Fruit fly (Drosophila melanogaster) whole organism, embryonic: ENCODE data around the gene CG13252.

Experiments
- Awh ChIP-seq: fragments of 200-800 bp; sonication (Bioruptor generic); IDR thresholded peaks from 2 replicates; pipeline ENCODE4, ENCODE4 v1.3.6; 2022; ENCODE audit warnings: missing biosample characterization, missing genetic modification characterization
- CG10209 ChIP-seq: fragments of 200-800 bp; sonication (Bioruptor generic); optimal IDR thresholded peaks from 3 replicates; lab custom pipeline; 2017; ENCODE audit warnings: missing biosample characterization, mild to moderate bottlenecking, missing genetic modification characterization, missing genetic modification reagents
- CG10959 ChIP-seq: fragments of 200-800 bp; sonication (Bioruptor generic); IDR thresholded peaks from 2 replicates; pipeline ENCODE4 v1.3.6; 2022; ENCODE audit warnings: missing biosample characterization, missing genetic modification characterization
- CG12299 ChIP-seq: fragments of 200-800 bp; sonication (Bioruptor generic); optimal IDR thresholded peaks from 2 replicates; lab custom pipeline; 2018; ENCODE audit warnings: missing biosample characterization, mild to moderate bottlenecking, missing genetic modification characterization
- CG1233 ChIP-seq: fragments of 200-800 bp; sonication (Bioruptor generic); optimal IDR thresholded peaks from 4 replicates; lab custom pipeline; 2018; ENCODE audit warnings: missing biosample characterization, mild to moderate bottlenecking, missing genetic modification characterization
- CG12659 ChIP-seq: fragments of 200-800 bp; sonication (Bioruptor generic); optimal IDR thresholded peaks from 3 replicates; lab custom pipeline; 2017; ENCODE audit warnings: mild to moderate bottlenecking, missing biosample characterization, missing genetic modification reagents, missing genetic modification characterization
- CG14710 ChIP-seq: fragments of 200-800 bp; sonication (Bioruptor generic); optimal IDR thresholded peaks from 3 replicates; lab custom pipeline; 2019; ENCODE audit warnings: missing biosample characterization, mild to moderate bottlenecking, missing genetic modification characterization, moderate library complexity
- CG15011 ChIP-seq: fragments of 200-800 bp; sonication (Bioruptor generic); optimal IDR thresholded peaks from 3 replicates; lab custom pipeline; 2018; ENCODE audit warnings: missing biosample characterization, mild to moderate bottlenecking, missing genetic modification characterization
- CG17361 ChIP-seq: fragments of 200-800 bp; sonication (Bioruptor generic); IDR thresholded peaks from 3 replicates; pipeline ENCODE4 v1.3.6; 2022; ENCODE audit warnings: missing biosample characterization, missing genetic modification characterization
- CG1792 ChIP-seq: fragments of 200-800 bp; sonication (Bioruptor generic); optimal IDR thresholded peaks from 2 replicates; lab custom pipeline; 2016; ENCODE audit warnings: missing biosample characterization, missing genetic modification characterization
- CG3065 ChIP-seq: fragments of 200-800 bp; sonication (Bioruptor generic); optimal IDR thresholded peaks from 2 replicates; lab custom pipeline; 2016; ENCODE audit warnings: missing biosample characterization, missing genetic modification characterization
- CG3163 ChIP-seq: fragments of 200-800 bp; sonication (Bioruptor generic); optimal IDR thresholded peaks from 3 replicates; lab custom pipeline; 2016; ENCODE audit warnings: missing biosample characterization, missing genetic modification characterization
- CG33557 ChIP-seq: fragments of 200-800 bp; sonication (Bioruptor generic); optimal IDR thresholded peaks from 2 replicates; lab custom pipeline; 2019; ENCODE audit warnings: missing biosample characterization, mild to moderate bottlenecking, missing genetic modification characterization, moderate library complexity
- CG5180 ChIP-seq: fragments of 200-800 bp; sonication (Bioruptor generic); optimal IDR thresholded peaks from 3 replicates; lab custom pipeline; 2017; ENCODE audit warnings: missing biosample characterization, missing genetic modification characterization, mild to moderate bottlenecking, moderate library complexity, missing genetic modification reagents
- CG6654 ChIP-seq: fragments of 200-800 bp; sonication (Bioruptor generic); optimal IDR thresholded peaks from 2 replicates; lab custom pipeline; 2017; ENCODE audit warnings: missing biosample characterization, mild to moderate bottlenecking, missing genetic modification characterization
- CG7963 ChIP-seq: fragments of 200-800 bp; sonication (Bioruptor generic); IDR thresholded peaks from 3 replicates; pipeline ENCODE4 v1.3.6; 2022; ENCODE audit warnings: missing biosample characterization, missing genetic modification characterization; ENCODE audit not compliant: partially characterized antibody
- CG8290 ChIP-seq, 3 experiments: fragments of 200-800 bp; sonication (Bioruptor generic); optimal IDR thresholded peaks; 2 replicates each; lab custom pipeline; 2016 to 2019; ENCODE audit warnings: missing biosample characterization in 3 of 3, missing genetic modification characterization in 3 of 3, mild to moderate bottlenecking in 2 of 3, moderate library complexity in 1 of 3
- CG9215 ChIP-seq: fragments of 200-800 bp; sonication (Bioruptor generic); IDR thresholded peaks from 2 replicates; pipeline ENCODE4 v1.3.6; 2022; ENCODE audit warnings: missing biosample characterization, missing genetic modification characterization
- CG9817 ChIP-seq: fragments of 200-800 bp; sonication (Bioruptor generic); optimal IDR thresholded peaks from 2 replicates; lab custom pipeline; 2018; ENCODE audit warnings: missing biosample characterization, mild to moderate bottlenecking, missing genetic modification characterization, moderate library complexity
- Camta ChIP-seq: fragments of 200-800 bp; sonication (Bioruptor generic); optimal IDR thresholded peaks from 2 replicates; lab custom pipeline; 2016; ENCODE audit warnings: missing biosample characterization, missing genetic modification characterization
- Chrac-16 ChIP-seq: fragments of 200-800 bp; sonication (Bioruptor generic); optimal IDR thresholded peaks from 3 replicates; lab custom pipeline; 2016; ENCODE audit warnings: missing biosample characterization, missing genetic modification characterization
- D19B ChIP-seq: fragments of 200-800 bp; sonication (Bioruptor generic); optimal IDR thresholded peaks from 2 replicates; lab custom pipeline; 2017; ENCODE audit warnings: missing biosample characterization, mild to moderate bottlenecking, missing genetic modification characterization
- Dip3 ChIP-seq: fragments of 200-800 bp; sonication (Bioruptor generic); optimal IDR thresholded peaks from 3 replicates; lab custom pipeline; 2016; ENCODE audit warnings: missing biosample characterization, missing genetic modification characterization
- Doc3 ChIP-seq: fragments of 200-800 bp; sonication (Bioruptor generic); IDR thresholded peaks from 3 replicates; pipeline ENCODE4 v1.3.6; 2022; ENCODE audit warnings: missing biosample characterization, missing genetic modification characterization; ENCODE audit not compliant: partially characterized antibody
- Eip74EF ChIP-seq, 2 experiments: fragments of 200-800 bp in 1 of 2; fragments of >200 bp in 1 of 2; sonication (Bioruptor generic) in 1 of 2; optimal IDR thresholded peaks; 2 replicates each; lab custom pipeline; 2017 to 2019; ENCODE audit warnings: missing biosample characterization in 2 of 2, missing genetic modification characterization in 2 of 2, mild to moderate bottlenecking in 1 of 2, moderate library complexity in 1 of 2
- Ets65A ChIP-seq: fragments of 200-800 bp; sonication (Bioruptor generic); peaks from one replicate; lab custom pipeline; 2016; ENCODE audit warnings: missing biosample characterization, missing genetic modification characterization
- Lpt ChIP-seq: fragments of >200 bp; optimal IDR thresholded peaks from 2 replicates; lab custom pipeline; 2018; ENCODE audit warnings: missing biosample characterization, missing genetic modification characterization
- NC2β ChIP-seq: fragments of 200-800 bp; sonication (Bioruptor generic); optimal IDR thresholded peaks from 2 replicates; lab custom pipeline; 2016; ENCODE audit warnings: missing biosample characterization, missing genetic modification characterization
- Nf-YC ChIP-seq: fragments of 200-800 bp; optimal IDR thresholded peaks from 3 replicates; lab custom pipeline; 2019; ENCODE audit warnings: missing biosample characterization, mild to moderate bottlenecking, missing genetic modification characterization, moderate library complexity
- Sin3A ChIP-seq: fragments of >200 bp; optimal IDR thresholded peaks from 2 replicates; lab custom pipeline; 2018
- Sry-β ChIP-seq: fragments of 200-800 bp; sonication (Bioruptor generic); optimal IDR thresholded peaks from 2 replicates; lab custom pipeline; 2018; ENCODE audit warnings: missing biosample characterization, mild to moderate bottlenecking, missing genetic modification characterization, moderate library complexity
- Tbp ChIP-seq: fragments of >200 bp; optimal IDR thresholded peaks from 2 replicates; lab custom pipeline; 2018; ENCODE audit warnings: missing biosample characterization, missing genetic modification characterization
- aop ChIP-seq: fragments of 200-800 bp; sonication (Bioruptor generic); IDR thresholded peaks from 2 replicates; pipeline ENCODE4 v1.3.6; 2022; ENCODE audit warnings: missing biosample characterization, missing genetic modification characterization
- ap ChIP-seq: fragments of 200-800 bp; sonication (Bioruptor generic); IDR thresholded peaks from 2 replicates; pipeline ENCODE4 v1.3.6; 2022; ENCODE audit warnings: missing biosample characterization, missing genetic modification characterization
- ase ChIP-seq: fragments of 200-800 bp; sonication (Bioruptor generic); IDR thresholded peaks from 3 replicates; pipeline ENCODE4 v1.3.6; 2022; ENCODE audit warnings: missing biosample characterization, missing genetic modification characterization
- ash1 ChIP-seq: fragments of 200-800 bp; sonication (Bioruptor generic); optimal IDR thresholded peaks from 2 replicates; lab custom pipeline; 2018; ENCODE audit warnings: missing biosample characterization, mild to moderate bottlenecking, missing genetic modification characterization
- cato ChIP-seq: fragments of 200-800 bp; sonication (Bioruptor generic); optimal IDR thresholded peaks from 2 replicates; lab custom pipeline; 2016; ENCODE audit warnings: missing biosample characterization, missing genetic modification characterization, borderline replicate concordance
- exex ChIP-seq: fragments of 200-800 bp; sonication (Bioruptor generic); optimal IDR thresholded peaks from 4 replicates; lab custom pipeline; 2018; ENCODE audit warnings: missing biosample characterization, mild to moderate bottlenecking, missing genetic modification characterization, moderate library complexity
- ftz-f1 ChIP-seq: fragments of 200-800 bp; sonication (Bioruptor generic); optimal IDR thresholded peaks from 2 replicates; lab custom pipeline; 2016; ENCODE audit warnings: missing biosample characterization, missing genetic modification characterization
- hkb ChIP-seq, 2 experiments: fragments of 200-800 bp in 1 of 2; fragments of >200 bp in 1 of 2; sonication (Bioruptor generic) in 1 of 2; IDR thresholded peaks in 1 of 2; optimal IDR thresholded peaks in 1 of 2; 2 replicates each; pipeline versions ENCODE4 v1.3.6 to Lab custom; 2017 to 2022; ENCODE audit warnings: missing biosample characterization in 1 of 2, missing genetic modification characterization in 1 of 2
- org-1 ChIP-seq: fragments of 200-800 bp; sonication (Bioruptor generic); optimal IDR thresholded peaks from 2 replicates; lab custom pipeline; 2017; ENCODE audit warnings: missing biosample characterization, missing genetic modification characterization
- pb ChIP-seq: fragments of 200-800 bp; sonication (Bioruptor generic); optimal IDR thresholded peaks from 3 replicates; lab custom pipeline; 2016; ENCODE audit warnings: missing biosample characterization, missing genetic modification characterization
- pum ChIP-seq: fragments of 200-800 bp; sonication (Bioruptor generic); optimal IDR thresholded peaks from 2 replicates; lab custom pipeline; 2016; ENCODE audit warnings: missing biosample characterization, missing genetic modification characterization
- sima ChIP-seq: fragments of 200-800 bp; sonication (Bioruptor generic); optimal IDR thresholded peaks from 2 replicates; lab custom pipeline; 2016; ENCODE audit warnings: missing biosample characterization, missing genetic modification characterization
- sisA ChIP-seq: fragments of 200-800 bp; sonication (Bioruptor generic); IDR thresholded peaks from 2 replicates; pipeline ENCODE4 v1.3.6; 2022; ENCODE audit warnings: missing biosample characterization, missing genetic modification characterization
- slbo ChIP-seq: fragments of 200-800 bp; sonication (Bioruptor generic); IDR thresholded peaks from 2 replicates; pipeline ENCODE4 v1.3.6; 2022; ENCODE audit warnings: missing biosample characterization, missing genetic modification characterization
- sob ChIP-seq: fragments of 200-800 bp; sonication (Bioruptor generic); IDR thresholded peaks from 2 replicates; pipeline ENCODE4 v1.3.6; 2022; ENCODE audit warnings: missing biosample characterization, missing genetic modification characterization
- sqz ChIP-seq: fragments of 200-800 bp; sonication (Bioruptor generic); optimal IDR thresholded peaks from 3 replicates; lab custom pipeline; 2018; ENCODE audit warnings: missing biosample characterization, mild to moderate bottlenecking, missing genetic modification characterization
- tgo ChIP-seq: fragments of 200-800 bp; sonication (Bioruptor generic); IDR thresholded peaks from 3 replicates; pipeline ENCODE4 v1.3.6; 2022; ENCODE audit warnings: missing biosample characterization, missing genetic modification characterization
- ttk ChIP-seq: fragments of 200-800 bp; sonication (Bioruptor generic); IDR thresholded peaks from 2 replicates; pipeline ENCODE4 v2.1.2; 2022; ENCODE audit warnings: missing biosample characterization, missing genetic modification characterization
- tx ChIP-seq: fragments of 200-800 bp; sonication (Bioruptor generic); optimal IDR thresholded peaks from 2 replicates; lab custom pipeline; 2016; ENCODE audit warnings: missing biosample characterization, missing genetic modification characterization

Gene CG13252

DNA sequence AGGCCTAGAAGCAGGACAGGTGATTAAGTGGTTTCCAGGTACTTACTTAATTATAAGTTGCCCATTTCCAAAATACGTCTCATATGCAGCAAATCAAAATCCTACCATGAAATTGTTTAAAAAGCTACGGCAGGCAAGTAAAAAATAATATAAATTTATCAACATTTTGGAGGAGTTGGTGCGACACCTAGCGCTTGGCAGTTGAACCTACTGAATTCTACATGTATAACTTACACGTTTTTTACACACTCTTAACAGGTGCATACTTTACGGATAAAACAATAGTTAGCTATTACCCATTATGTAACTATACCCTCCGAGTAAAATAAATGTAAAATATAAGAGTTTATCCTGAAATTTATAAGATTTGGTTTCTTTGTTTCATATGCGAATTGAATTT is 19.0 kb upstream of the CG13252 start (continued):
- TF ChIP-seq ftz-f1 (GFP tag; lab: Kevin White, UChicago) (no peak), NC2β (GFP tag; lab: Kevin White, UChicago) (peak; percentile 35), Awh (GFP tag; lab: Robert Waterston, UW) (no peak), Dip3 (GFP tag; lab: Kevin White, UChicago) (no peak), Eip74EF (GFP tag; optimal IDR thresholded peaks at IDR 0.05; lab: Kevin White, UChicago) (no peak), CG7963 (GFP tag; lab: Robert Waterston, UW) (no peak), tx (GFP tag; lab: Kevin White, UChicago) (peak; percentile 14), CG17361 (GFP tag; lab: Robert Waterston, UW) (peak; percentile 41; the same call in 1 of the 3 replicates), CG33557 (peak; percentile 43), ase (GFP tag; lab: Robert Waterston, UW) (peak; percentile 69; the same call in 2 of the 3 replicates), sob (GFP tag; lab: Robert Waterston, UW) (peak; percentile 84), sisA (GFP tag; lab: Robert Waterston, UW) (no peak; the same call in 1 of the 2 replicates), cato (GFP tag; lab: Kevin White, UChicago) (peak; percentile 17), Chrac-16 (peak; percentile 55), sqz (GFP tag; lab: Kevin White, UChicago) (peak; percentile 16), Doc3 (GFP tag; lab: Robert Waterston, UW) (no peak), D19B (GFP tag; lab: Kevin White, UChicago) (peak; percentile 1), org-1 (GFP tag; lab: Kevin White, UChicago) (no peak), hkb (optimal IDR thresholded peaks at IDR 0.05; lab: Kevin White, UChicago) (no peak), hkb (GFP tag; IDR thresholded peaks at IDR 0.05; lab: Robert Waterston, UW) (peak; percentile 53), CG12299 (tag; lab: Kevin White, UChicago) (no peak), Camta (GFP tag; lab: Kevin White, UChicago) (peak; percentile 45), pum (GFP tag; lab: Kevin White, UChicago) (peak; percentile 30), CG6654 (GFP tag; lab: Kevin White, UChicago) (peak; percentile 35), CG12659 (GFP tag; lab: Kevin White, UChicago) (peak; percentile 66), sima (no peak), slbo (GFP tag; lab: Robert Waterston, UW) (peak; percentile 53; the same call in 1 of the 2 replicates), CG10209 (GFP tag; lab: Kevin White, UChicago) (peak; percentile 57), CG1233 (GFP tag; lab: Kevin White, UChicago) (peak; percentile 50), CG3163 (peak; percentile 16), Ets65A (GFP tag; lab: Kevin White, UChicago) (peak; percentile 91), exex (tag; lab: Kevin White, UChicago) (no peak), CG9215 (GFP tag; lab: Robert Waterston, UW) (no peak), CG3065 (no peak), Lpt (GFP tag; lab: Kevin White, UChicago) (peak; percentile 45), Sin3A (lab: Kevin White, UChicago) (no peak), CG10959 (no peak), Sry-β (GFP tag; lab: Kevin White, UChicago) (peak; percentile 23), tgo (GFP tag; lab: Robert Waterston, UW) (peak; percentile 61), ttk (GFP tag; lab: Robert Waterston, UW) (no peak), aop (GFP tag; lab: Robert Waterston, UW) (no peak), ap (GFP tag; lab: Robert Waterston, UW) (no peak; the same call in 1 of the 2 replicates), CG8290 (GFP tag; optimal IDR thresholded peaks at IDR 0.05; lab: Kevin White, UChicago) (no peak), CG8290 (tag; optimal IDR thresholded peaks at IDR 0.05; lab: Kevin White, UChicago) (peak; percentile 33 to 70), CG15011 (no peak), pb (no peak), Tbp (GFP tag; lab: Kevin White, UChicago) (no peak), CG1792 (no peak), CG5180 (GFP tag; lab: Kevin White, UChicago) (peak; percentile 3), CG9817 (tag; lab: Kevin White, UChicago) (peak; percentile 63), CG14710 (tag; lab: Kevin White, UChicago) (peak; percentile 68), ash1 (GFP tag; lab: Kevin White, UChicago) (no peak), Nf-YC (tag; lab: Kevin White, UChicago) (no peak)
